Fruit fly (Drosophila melanogaster) Kc167 (cell line): ENCODE measurements around the gene Sec5.

ENCODE experiments used
- Sin3A ChIP-seq: fragments of >200 bp; optimal IDR thresholded peaks from 2 replicates; lab custom pipeline; 2018; ENCODE audit warnings: missing external identifiers
- h ChIP-seq: fragments of >200 bp; optimal IDR thresholded peaks from 3 replicates; lab custom pipeline; 2018; ENCODE audit warnings: missing external identifiers
- insv ChIP-seq: fragments of >200 bp; optimal IDR thresholded peaks from 3 replicates; lab custom pipeline; 2018; ENCODE audit warnings: missing external identifiers
- psq ChIP-seq: fragments of >200 bp; optimal IDR thresholded peaks from 2 replicates; lab custom pipeline; 2017; ENCODE audit warnings: missing external identifiers
- ttk ChIP-seq: sonication (Bioruptor generic); optimal IDR thresholded peaks from 2 replicates; lab custom pipeline; 2017; ENCODE audit warnings: missing external identifiers

DNA sequence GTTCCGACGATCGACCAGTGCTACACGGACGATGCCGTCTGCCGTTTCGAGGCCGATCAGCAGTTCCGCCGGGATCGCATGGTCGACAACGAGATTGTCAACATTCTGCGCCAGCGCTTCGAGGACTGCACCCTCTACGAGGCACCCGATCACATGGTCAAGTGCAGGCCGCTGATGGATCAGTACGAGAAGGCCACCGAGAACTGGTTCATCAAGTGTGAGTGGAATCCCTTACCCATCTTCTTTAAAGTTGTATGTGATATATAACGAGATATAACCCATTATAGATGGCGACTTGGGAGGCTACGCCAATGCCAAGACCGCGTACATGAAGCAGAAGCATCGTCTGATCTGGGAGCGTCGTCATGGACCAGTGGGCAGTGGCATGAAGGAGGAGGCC, 9.7 kb downstream of the Sec5 start:
- TF ChIP-seq psq (lab: Kevin White, UChicago) (no peak), ttk (lab: Kevin White, UChicago) (no peak), Sin3A (lab: Kevin White, UChicago) (no peak), h (lab: Kevin White, UChicago) (no peak), insv (lab: Kevin White, UChicago) (no peak)
